Worm (Caenorhabditis elegans): ENCODE measurements around the gene Y39H10B.2.

DNA sequence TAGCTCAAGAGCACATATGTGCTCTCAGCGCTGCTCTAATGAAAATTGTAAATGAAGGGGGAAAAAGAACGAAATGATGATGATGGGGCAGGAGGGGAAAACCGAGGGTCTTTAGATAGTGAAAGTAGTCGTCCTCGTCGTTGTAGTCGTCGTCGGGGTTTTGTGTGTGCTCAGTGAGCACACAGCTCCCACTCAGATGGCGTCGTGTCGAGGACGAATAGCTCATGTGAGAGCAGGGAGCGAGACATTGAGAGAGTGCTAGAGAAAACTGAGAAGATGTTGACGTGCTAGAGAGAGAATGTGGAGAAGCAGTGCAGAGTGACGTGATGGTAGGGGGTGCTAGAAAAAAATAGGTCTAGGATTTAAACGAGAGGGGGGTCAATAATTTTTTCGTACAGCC lies 49.2 kb downstream of the Y39H10B.2 start:
- no peak for TF ChIP-seq T22C8.4 (GFP tag; IDR thresholded peaks at IDR 0.05)
- no peak for TF ChIP-seq cog-1 (tag; optimal IDR thresholded peaks at IDR 0.05)
- no peak for TF ChIP-seq ztf-23 (GFP tag; IDR thresholded peaks at IDR 0.05)
- no peak for TF ChIP-seq med-1 (GFP tag; optimal IDR thresholded peaks at IDR 0.05; ENCODE audit: insufficient read depth)
- TF ChIP-seq ztf-29 (GFP tag; IDR thresholded peaks at IDR 0.05) = no peak
- no peak for TF ChIP-seq tab-1 (GFP tag; IDR thresholded peaks at IDR 0.05)

Data from whole organism, midembryonic.